Fruit fly (Drosophila melanogaster): ENCODE results near the gene CG17928.

The CG17928 gene

DNA sequence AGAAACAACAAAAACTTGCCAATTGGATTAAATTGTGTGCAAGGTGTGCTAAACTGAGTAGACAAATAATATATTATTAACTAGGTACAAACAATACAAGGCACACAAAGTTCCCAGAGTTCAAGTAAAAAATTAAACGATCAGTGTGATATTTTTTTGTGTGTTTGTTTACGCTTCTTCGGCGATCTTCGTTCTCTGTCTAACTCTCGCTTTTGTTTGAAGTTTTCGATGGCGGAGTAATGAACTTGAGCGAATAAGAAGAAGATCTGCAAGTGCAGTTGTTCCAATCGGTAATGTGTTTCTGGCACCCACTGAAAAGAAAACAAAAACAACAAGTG, 25.4 kb downstream of the CG17928 start:
- TF ChIP-seq Bgb (GFP tag; IDR thresholded peaks at IDR 0.05; ENCODE audit: partially characterized antibody) (0 out of 2 replicates have a peak, but pooled peaks have one; percentile 3), Blimp-1 (GFP tag; optimal IDR thresholded peaks at IDR 0.05) (peak; percentile 95), Jarid2 (GFP tag; optimal IDR thresholded peaks at IDR 0.05) (peak; percentile 84), CG7357 (GFP tag; IDR thresholded peaks at IDR 0.05) (no peak), kah (GFP tag; optimal IDR thresholded peaks at IDR 0.05) (peak; percentile 42), otp (GFP tag; IDR thresholded peaks at IDR 0.05) (no peak; the same call in 2 of the 3 replicates), hbn (GFP tag; IDR thresholded peaks at IDR 0.05; ENCODE audit: partially characterized antibody) (0 out of 2 replicates have a peak, but pooled peaks have one; percentile 14), CG6791 (GFP tag; IDR thresholded peaks at IDR 0.05; ENCODE audit: partially characterized antibody) (no peak), CG17385 (GFP tag; optimal IDR thresholded peaks at IDR 0.05) (peak; percentile 33), NC2α (GFP tag; optimal IDR thresholded peaks at IDR 0.05) (no peak), Kr (GFP tag; optimal IDR thresholded peaks at IDR 0.05) (no peak)

DNA sequence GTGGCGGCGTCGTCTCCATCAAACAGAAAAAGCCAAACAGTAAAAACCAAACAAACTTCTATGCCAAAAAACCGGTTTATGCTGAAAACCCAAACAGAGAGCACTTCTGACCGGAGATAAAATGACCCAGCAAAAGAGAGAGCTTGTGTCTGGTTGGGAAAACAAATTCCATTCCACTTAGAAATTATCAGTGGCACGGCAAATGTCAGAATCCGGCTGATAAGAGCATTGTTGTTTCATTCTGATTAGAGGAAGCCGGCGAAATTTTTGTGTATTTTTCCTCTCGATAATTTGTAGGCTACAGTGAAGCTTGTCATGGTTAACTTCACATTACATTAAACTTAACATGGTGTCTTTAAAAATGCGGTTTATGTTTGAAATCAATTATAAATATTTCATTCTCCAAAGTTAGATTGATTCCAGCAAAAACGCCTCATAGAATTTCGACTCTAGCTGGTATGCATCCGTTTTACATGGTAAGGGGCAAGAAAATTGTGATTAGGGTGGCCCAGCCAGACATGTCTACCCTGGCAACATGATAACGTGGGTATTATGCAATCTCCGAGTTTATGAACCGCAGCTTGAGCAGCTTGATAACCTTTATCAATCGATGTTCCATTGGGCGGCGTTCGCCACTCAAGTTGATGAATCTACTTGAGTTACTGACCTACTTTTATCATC, 26.2 kb downstream of the CG17928 start:
- TF ChIP-seq shn (GFP tag; optimal IDR thresholded peaks at IDR 0.05): peak; percentile 38
- TF ChIP-seq CG12236 (GFP tag; optimal IDR thresholded peaks at IDR 0.05): no peak
- peak; percentile 43; the same call in 1 of the 2 replicates for TF ChIP-seq CG14441 (GFP tag; IDR thresholded peaks at IDR 0.05)
- TF ChIP-seq phol (tag; optimal IDR thresholded peaks at IDR 0.05): no peak
- TF ChIP-seq CG17359 (tag; optimal IDR thresholded peaks at IDR 0.05): no peak
- TF ChIP-seq odd (GFP tag; optimal IDR thresholded peaks at IDR 0.05): no peak
- peak; percentile 5 for TF ChIP-seq ERR (GFP tag; optimal IDR thresholded peaks at IDR 0.05)
- TF ChIP-seq CG31224 (GFP tag; IDR thresholded peaks at IDR 0.05): no peak
- peak; percentile 36 for TF ChIP-seq gem (tag; optimal IDR thresholded peaks at IDR 0.05)
- no peak for TF ChIP-seq ken (GFP tag; IDR thresholded peaks at IDR 0.05)
- peak; percentile 5 for TF ChIP-seq CG8388 (GFP tag; optimal IDR thresholded peaks at IDR 0.05)
- TF ChIP-seq CG4707 (GFP tag; optimal IDR thresholded peaks at IDR 0.05): no peak
- TF ChIP-seq zfh2 (GFP tag; optimal IDR thresholded peaks at IDR 0.05): peak; percentile 26
- TF ChIP-seq gce (GFP tag; IDR thresholded peaks at IDR 0.05): no peak
- TF ChIP-seq BtbVII (GFP tag; optimal IDR thresholded peaks at IDR 0.05): peak; percentile 36
- peak; percentile 42; the same call in 1 of the 2 replicates for TF ChIP-seq Atf6 (GFP tag; IDR thresholded peaks at IDR 0.05)
- peak; percentile 8 for TF ChIP-seq CG9609 (GFP tag; optimal IDR thresholded peaks at IDR 0.05)
- no peak for TF ChIP-seq CG2889 (GFP tag; IDR thresholded peaks at IDR 0.05)
- peak; percentile 15 for TF ChIP-seq zen (tag; optimal IDR thresholded peaks at IDR 0.05)
- TF ChIP-seq bsh (GFP tag; optimal IDR thresholded peaks at IDR 0.05): no peak
- no peak for TF ChIP-seq CG6854 (GFP tag; optimal IDR thresholded peaks at IDR 0.05)
- TF ChIP-seq ci (GFP tag; IDR thresholded peaks at IDR 0.05): peak; percentile 33; the same call in 1 of the 3 replicates
- TF ChIP-seq ranshi (GFP tag; IDR thresholded peaks at IDR 0.05): peak; percentile 13; the same call in 1 of the 2 replicates
- TF ChIP-seq CG5245 (GFP tag; optimal IDR thresholded peaks at IDR 0.05): no peak
- no peak for TF ChIP-seq Hr78 (GFP tag; optimal IDR thresholded peaks at IDR 0.05)
- peak; percentile 22; the same call in 1 of the 2 replicates for TF ChIP-seq CG32532 (GFP tag; IDR thresholded peaks at IDR 0.05)
- TF ChIP-seq dmrt99B (tag; optimal IDR thresholded peaks at IDR 0.05): peak; percentile 6
- TF ChIP-seq pum (GFP tag; optimal IDR thresholded peaks at IDR 0.05): no peak
- no peak for TF ChIP-seq CG4854 (GFP tag; optimal IDR thresholded peaks at IDR 0.05)
- TF ChIP-seq NfI (GFP tag; optimal IDR thresholded peaks at IDR 0.05): no peak
- no peak for TF ChIP-seq HLHmδ (GFP tag; optimal IDR thresholded peaks at IDR 0.05)
- TF ChIP-seq knrl (GFP tag; IDR thresholded peaks at IDR 0.05; ENCODE audit: partially characterized antibody): no peak
- TF ChIP-seq CG8290 (GFP tag; optimal IDR thresholded peaks at IDR 0.05): no peak
- TF ChIP-seq CG8290 (tag; optimal IDR thresholded peaks at IDR 0.05): peak in 1 of 2 experiments; percentile 42
- peak; percentile 43 for TF ChIP-seq CG11504 (tag; optimal IDR thresholded peaks at IDR 0.05)
- no peak for TF ChIP-seq CG18262 (tag; optimal IDR thresholded peaks at IDR 0.05)
- TF ChIP-seq Camta (GFP tag; optimal IDR thresholded peaks at IDR 0.05): peak; percentile 3
